Worm (Caenorhabditis elegans) whole organism, early embryonic: Measurements from ENCODE around the gene M199.8.

Experiments used
- B0310.2 ChIP-seq: sonication (generic microtip); optimal IDR thresholded peaks from 2 replicates; lab custom pipeline; 2016; ENCODE audit warnings: mild to moderate bottlenecking, missing genetic modification characterization, missing compliant biosample characterization
- F13C5.2 ChIP-seq: sonication (generic microtip); optimal IDR thresholded peaks from 2 replicates; lab custom pipeline; 2017; ENCODE audit warnings: mild to moderate bottlenecking, missing genetic modification characterization, inconsistent platforms, missing compliant biosample characterization
- aly-1 ChIP-seq: sonication (generic microtip); optimal IDR thresholded peaks from 2 replicates; lab custom pipeline; 2016; ENCODE audit warnings: missing genetic modification characterization, missing compliant biosample characterization
- ama-1 ChIP-seq: fragments of 150-350 bp; optimal IDR thresholded peaks from 2 replicates; lab custom pipeline; 2014
- ceh-13 ChIP-seq: fragments of 200-800 bp; sonication (Bioruptor generic); optimal IDR thresholded peaks from 2 replicates; lab custom pipeline; 2018; ENCODE audit warnings: mild to moderate bottlenecking, missing genetic modification characterization, missing compliant biosample characterization
- ceh-36 ChIP-seq: sonication (generic microtip); optimal IDR thresholded peaks from 2 replicates; lab custom pipeline; 2016; ENCODE audit warnings: missing genetic modification characterization, inconsistent platforms, missing compliant biosample characterization
- ets-7 ChIP-seq: sonication (generic microtip); optimal IDR thresholded peaks from 2 replicates; lab custom pipeline; 2016; ENCODE audit warnings: missing genotype, missing genetic modification characterization, missing compliant biosample characterization
- flt-1 ChIP-seq: fragments of 200-800 bp; sonication (Bioruptor generic); IDR thresholded peaks from 2 replicates; pipeline ENCODE4 v1.3.6; 2022; ENCODE audit warnings: missing genetic modification characterization, missing compliant biosample characterization
- hmbx-1 ChIP-seq: sonication (generic microtip); optimal IDR thresholded peaks from 2 replicates; lab custom pipeline; 2016; ENCODE audit warnings: mild to moderate bottlenecking, missing genetic modification characterization, missing compliant biosample characterization
- hmg-4 ChIP-seq: fragments of 200-800 bp; sonication (Bioruptor generic); optimal IDR thresholded peaks from 2 replicates; lab custom pipeline; 2018; ENCODE audit warnings: mild to moderate bottlenecking, missing genetic modification characterization, missing compliant biosample characterization
- hnd-1 ChIP-seq: sonication (generic microtip); optimal IDR thresholded peaks from 2 replicates; lab custom pipeline; 2016; ENCODE audit warnings: missing genetic modification characterization, missing compliant biosample characterization
- pes-1 ChIP-seq: fragments of 200-800 bp; sonication (Bioruptor generic); IDR thresholded peaks from 2 replicates; pipeline ENCODE4 v1.3.6; 2022; ENCODE audit warnings: missing genetic modification reagents, missing genetic modification characterization, missing compliant biosample characterization
- scrt-1 ChIP-seq: fragments of 200-800 bp; sonication (Bioruptor generic); IDR thresholded peaks from 2 replicates; pipeline ENCODE4 v1.3.6; 2022; ENCODE audit warnings: missing genetic modification characterization, missing compliant biosample characterization
- sea-1 ChIP-seq: fragments of 200-800 bp; sonication (Bioruptor generic); conservative IDR thresholded peaks from 2 replicates; pipeline ENCODE4 v1.3.6; 2022; ENCODE audit warnings: missing genetic modification characterization, missing compliant biosample characterization
- tbx-11 ChIP-seq: fragments of 200-800 bp; sonication (Bioruptor generic); IDR thresholded peaks from 2 replicates; pipeline ENCODE4 v1.3.6; 2022; ENCODE audit warnings: missing genetic modification characterization, missing compliant biosample characterization
- tbx-37 ChIP-seq: fragments of 200-800 bp; sonication (Bioruptor generic); conservative IDR thresholded peaks from 2 replicates; pipeline ENCODE4 v1.3.6; 2022; ENCODE audit warnings: missing genetic modification reagents, missing genetic modification characterization, missing compliant biosample characterization
- tra-4 ChIP-seq: sonication (generic microtip); optimal IDR thresholded peaks from 2 replicates; lab custom pipeline; 2017; ENCODE audit warnings: missing genetic modification characterization, missing compliant biosample characterization

Gene M199.8

DNA sequence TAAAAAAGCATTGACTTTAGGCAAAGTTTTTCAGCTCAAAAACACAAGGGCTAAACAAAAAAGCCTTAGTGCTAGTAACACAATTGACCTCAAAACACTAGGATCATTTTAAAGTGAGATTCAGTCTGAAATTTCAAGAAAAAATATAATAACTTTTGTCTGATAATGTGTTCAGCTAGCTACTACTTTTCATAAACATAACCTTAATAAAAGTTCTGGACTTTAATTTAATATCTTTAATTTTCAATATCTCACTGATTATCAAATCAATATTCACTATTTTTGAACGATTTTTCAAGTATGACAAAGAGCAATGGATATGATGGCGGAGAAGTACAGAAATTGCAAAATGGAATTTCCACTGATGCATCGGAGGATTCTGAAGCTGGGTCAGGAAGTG lies 19.5 kb downstream of the M199.8 start, which contains the start of gene M199.135:
Gene M199.135 (plus strand): TSS at position 301 of the 400 bp plus-strand sequence.
- no peak for TF ChIP-seq sea-1 (GFP tag; lab: Robert Waterston, UW)
- no peak for TF ChIP-seq hmg-4 (GFP tag; lab: Kevin White, UChicago)
- no peak for TF ChIP-seq hnd-1 (tag; lab: Kevin White, UChicago)
- no peak for TF ChIP-seq B0310.2
- TF ChIP-seq tbx-37 (GFP tag; lab: Robert Waterston, UW), result no peak
- TF ChIP-seq ets-7 (tag; lab: Kevin White, UChicago), result no peak
- TF ChIP-seq flt-1, result no peak

DNA sequence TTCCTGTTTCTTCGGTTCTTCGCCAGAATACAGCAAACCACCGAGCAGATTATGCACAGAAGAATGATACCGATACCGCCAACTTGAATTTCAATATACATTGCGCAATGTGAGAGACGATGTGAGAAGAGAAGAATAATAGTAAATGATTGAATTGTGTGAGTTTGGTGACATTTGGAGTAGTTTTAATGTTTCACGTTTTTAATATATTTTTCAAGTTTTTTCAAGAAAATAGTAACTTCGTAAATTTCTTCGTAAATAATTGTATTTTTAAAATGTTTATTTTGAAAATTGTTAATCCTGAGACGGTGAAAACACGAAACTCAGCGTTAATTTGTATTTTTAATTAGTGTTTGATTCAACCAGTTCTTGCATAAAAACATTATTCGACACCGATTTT lies 20.7 kb downstream of the M199.8 start, which contains the start of gene M199.134:
Gene M199.134 (minus strand): TSS at position 101 of the 400 bp plus-strand sequence.
- TF ChIP-seq pes-1 (GFP tag; lab: Robert Waterston, UW), result no peak
- TF ChIP-seq ets-7 (tag; lab: Kevin White, UChicago), result no peak
- TF ChIP-seq flt-1, result no peak

DNA sequence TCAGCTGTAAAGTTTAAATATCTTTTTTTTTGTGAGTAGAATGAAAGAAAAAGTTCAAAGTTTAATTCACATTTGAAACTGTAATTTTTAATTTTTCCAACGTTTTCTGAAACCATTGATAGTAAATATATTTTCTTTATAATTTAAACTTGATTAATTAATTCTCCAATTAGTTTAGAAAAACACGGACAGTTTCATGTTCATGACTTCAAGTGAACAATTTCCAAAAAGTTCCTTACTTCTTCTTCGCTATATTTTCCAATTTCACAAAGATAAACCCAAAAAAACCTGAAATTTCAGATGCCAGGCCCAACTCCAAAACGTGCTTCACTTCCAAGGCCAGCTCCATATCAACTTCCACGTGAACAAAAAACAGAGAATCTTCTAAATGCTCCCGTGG lies 25.3 kb downstream of the M199.8 start, which contains the start of gene M199.2:
Gene M199.2 (plus strand): TSS at position 301 of the 400 bp plus-strand sequence.
- TF ChIP-seq pes-1 (GFP tag; lab: Robert Waterston, UW) (no peak), hnd-1 (tag; lab: Kevin White, UChicago) (no peak), tbx-37 (GFP tag; lab: Robert Waterston, UW) (no peak), aly-1 (tag; lab: Kevin White, UChicago) (no peak), ama-1 (no peak), ceh-13 (GFP tag; lab: Kevin White, UChicago) (no peak), sea-1 (GFP tag; lab: Robert Waterston, UW) (no peak), ets-7 (tag; lab: Kevin White, UChicago) (no peak), tbx-11 (no peak), tra-4 (tag; lab: Kevin White, UChicago) (no peak), scrt-1 (GFP tag; lab: Robert Waterston, UW) (no peak), hmbx-1 (tag; lab: Kevin White, UChicago) (no peak), B0310.2 (no peak), ceh-36 (no peak)

DNA sequence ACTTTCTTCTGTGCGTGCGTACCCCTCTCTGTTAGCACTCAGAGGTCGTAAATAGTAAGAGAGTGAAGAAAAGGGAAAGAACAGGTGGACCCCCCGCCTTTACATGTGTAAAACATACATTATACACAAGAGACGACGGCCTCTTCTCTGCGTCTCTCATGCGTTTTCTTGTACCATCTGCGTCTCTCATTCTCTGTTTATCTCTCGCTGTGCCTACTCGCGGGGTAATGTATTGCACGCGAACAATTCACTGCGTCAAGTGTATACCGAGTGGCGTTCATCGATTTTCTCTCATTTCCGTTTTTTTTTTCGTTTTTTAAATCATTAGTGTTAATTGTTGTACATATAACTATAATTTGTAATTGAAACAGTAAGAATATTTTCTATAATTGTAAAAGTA lies 26.6 kb downstream of the M199.8 start:
- TF ChIP-seq hmg-4 (GFP tag; lab: Kevin White, UChicago) (no peak), F13C5.2 (tag; lab: Kevin White, UChicago) (peak; percentile 31)

DNA sequence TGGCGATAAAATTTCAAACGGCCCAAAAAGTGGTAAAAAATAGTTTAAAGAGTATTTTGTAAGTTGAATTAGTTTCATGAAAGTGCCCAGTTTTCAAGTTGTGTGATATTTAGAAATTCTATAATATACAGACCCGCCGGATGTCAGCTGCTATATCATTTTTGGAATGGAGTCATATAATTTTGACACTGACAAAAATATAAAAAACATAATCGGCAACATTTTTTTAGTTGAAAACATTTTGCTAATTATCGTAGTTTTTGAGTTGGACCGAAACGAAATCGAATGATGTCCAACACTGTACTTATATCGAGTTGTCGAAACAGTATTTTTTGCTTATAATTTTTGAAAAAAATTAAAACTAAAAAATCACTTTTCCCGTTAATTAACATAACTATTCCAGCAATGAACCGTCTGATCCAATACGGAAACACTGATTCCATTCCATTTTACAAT lies 30.5 kb downstream of the M199.8 start, which contains the start of gene srt-44:
Gene srt-44 (plus strand): TSS at position 406 of the 456 bp plus-strand sequence.
- TF ChIP-seq F13C5.2 (tag; lab: Kevin White, UChicago), result no peak
- no peak for TF ChIP-seq scrt-1 (GFP tag; lab: Robert Waterston, UW)
- no peak for TF ChIP-seq flt-1
- TF ChIP-seq tbx-11, result no peak
- no peak for TF ChIP-seq hmbx-1 (tag; lab: Kevin White, UChicago)
- TF ChIP-seq tra-4 (tag; lab: Kevin White, UChicago), result no peak
- TF ChIP-seq B0310.2, result no peak
- no peak for TF ChIP-seq ama-1
- TF ChIP-seq aly-1 (tag; lab: Kevin White, UChicago), result no peak
- no peak for TF ChIP-seq tbx-37 (GFP tag; lab: Robert Waterston, UW)
- TF ChIP-seq ceh-36, result no peak

DNA sequence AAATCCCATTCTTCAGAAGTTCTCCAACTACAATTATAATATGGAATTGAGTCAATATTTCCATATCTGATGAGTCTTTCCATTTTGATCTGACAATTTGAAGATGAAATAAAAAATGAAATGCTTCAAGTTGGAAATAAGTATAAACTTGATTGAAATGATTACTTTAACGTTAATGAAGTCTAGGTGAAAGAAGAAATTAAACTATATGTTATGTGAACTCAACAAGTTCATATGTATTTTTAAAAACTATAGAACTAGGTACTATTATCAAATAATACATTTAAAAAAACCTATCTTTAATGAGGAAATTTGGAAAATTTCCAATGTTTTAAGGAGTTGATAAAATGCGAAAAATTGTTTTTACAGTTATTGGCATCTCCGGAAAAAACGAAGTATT lies 35.5 kb downstream of the M199.8 start, which contains the start of gene srt-49:
Gene srt-49 (minus strand): TSS at position 101 of the 400 bp plus-strand sequence.
- TF ChIP-seq ama-1 (no peak), ets-7 (tag; lab: Kevin White, UChicago) (no peak), scrt-1 (GFP tag; lab: Robert Waterston, UW) (no peak), B0310.2 (no peak), hmbx-1 (tag; lab: Kevin White, UChicago) (no peak), hnd-1 (tag; lab: Kevin White, UChicago) (no peak)
